Fruit fly (Drosophila melanogaster) whole organism, embryonic: ENCODE measurements around the gene Decay.
A peak's percentile ranks its signal among the peaks of the same experiment; 100 is the strongest.

Experiments used
- Abd-B ChIP-seq: fragments of 200-800 bp; sonication (Bioruptor generic); optimal IDR thresholded peaks from 2 replicates; lab custom pipeline; 2018; ENCODE audit warnings: missing biosample characterization, mild to moderate bottlenecking, missing genetic modification characterization, moderate library complexity
- CG10431 ChIP-seq: fragments of 200-800 bp; sonication (Bioruptor generic); optimal IDR thresholded peaks from 3 replicates; lab custom pipeline; 2018; ENCODE audit warnings: missing biosample characterization, mild to moderate bottlenecking, missing genetic modification characterization
- CG11085 ChIP-seq: fragments of 200-800 bp; sonication (Bioruptor generic); IDR thresholded peaks from 2 replicates; pipeline ENCODE4 v1.3.6; 2022; ENCODE audit warnings: missing biosample characterization, missing genetic modification characterization
- CG11247 ChIP-seq: fragments of 200-800 bp; sonication (Bioruptor generic); IDR thresholded peaks from 2 replicates; pipeline ENCODE4 v1.3.6; 2022; ENCODE audit warnings: missing biosample characterization, missing genetic modification characterization
- CG12236 ChIP-seq: fragments of 200-800 bp; sonication (Bioruptor generic); optimal IDR thresholded peaks from 2 replicates; lab custom pipeline; 2016; ENCODE audit warnings: missing biosample characterization, missing genetic modification characterization
- CG14441 ChIP-seq: fragments of 200-800 bp; sonication (Bioruptor generic); IDR thresholded peaks from 2 replicates; pipeline ENCODE4 v1.3.6; 2022; ENCODE audit warnings: missing biosample characterization, missing genetic modification characterization
- CG14860 ChIP-seq: fragments of 200-800 bp; sonication (Bioruptor generic); IDR thresholded peaks from 3 replicates; pipeline ENCODE4 v1.3.6; 2022; ENCODE audit warnings: missing biosample characterization, missing genetic modification characterization; ENCODE audit not compliant: partially characterized antibody
- CG1602 ChIP-seq: fragments of 200-800 bp; sonication (Bioruptor generic); optimal IDR thresholded peaks from 3 replicates; lab custom pipeline; 2016; ENCODE audit warnings: missing biosample characterization, missing genetic modification characterization
- CG1647 ChIP-seq: fragments of 200-800 bp; sonication (Bioruptor generic); optimal IDR thresholded peaks from 3 replicates; lab custom pipeline; 2016; ENCODE audit warnings: missing biosample characterization, missing genetic modification characterization
- CG17359 ChIP-seq: fragments of 200-800 bp; sonication (Bioruptor generic); optimal IDR thresholded peaks from 3 replicates; lab custom pipeline; 2018; ENCODE audit warnings: missing biosample characterization, mild to moderate bottlenecking, missing genetic modification characterization, moderate library complexity
- CG18599 ChIP-seq: fragments of 200-800 bp; sonication (Bioruptor generic); optimal IDR thresholded peaks from 3 replicates; lab custom pipeline; 2017; ENCODE audit warnings: missing biosample characterization, missing genetic modification characterization, mild to moderate bottlenecking, moderate library complexity, missing genetic modification reagents
- CG2120 ChIP-seq: fragments of 200-800 bp; sonication (Bioruptor generic); optimal IDR thresholded peaks from 3 replicates; lab custom pipeline; 2016; ENCODE audit warnings: missing biosample characterization, missing genetic modification characterization
- CG30020 ChIP-seq: fragments of 200-800 bp; optimal IDR thresholded peaks from 2 replicates; lab custom pipeline; 2019; ENCODE audit warnings: missing biosample characterization, mild to moderate bottlenecking, missing genetic modification characterization, moderate library complexity
- CG30403 ChIP-seq: fragments of 200-800 bp; sonication (Bioruptor generic); optimal IDR thresholded peaks from 3 replicates; lab custom pipeline; 2016; ENCODE audit warnings: missing biosample characterization, missing genetic modification characterization
- CG31224 ChIP-seq: fragments of 200-800 bp; sonication (Bioruptor generic); IDR thresholded peaks from 2 replicates; pipeline ENCODE4 v1.3.6; 2022; ENCODE audit warnings: missing biosample characterization, missing genetic modification characterization
- CG33213 ChIP-seq: fragments of 200-800 bp; sonication (Bioruptor generic); optimal IDR thresholded peaks from 3 replicates; lab custom pipeline; 2016; ENCODE audit warnings: missing biosample characterization, missing genetic modification characterization
- CG34422 ChIP-seq: fragments of 200-800 bp; sonication (Bioruptor generic); IDR thresholded peaks from 3 replicates; pipeline ENCODE4 v1.3.6; 2022; ENCODE audit warnings: missing biosample characterization, missing genetic modification characterization
- CG3847 ChIP-seq: fragments of 200-800 bp; sonication (Bioruptor generic); IDR thresholded peaks from 2 replicates; pipeline ENCODE4 v1.3.6; 2022; ENCODE audit warnings: missing biosample characterization, missing genetic modification characterization
- CG42726 ChIP-seq: fragments of 200-800 bp; sonication (Bioruptor generic); IDR thresholded peaks from 2 replicates; pipeline ENCODE4 v1.3.6; 2022; ENCODE audit warnings: missing biosample characterization, missing genetic modification characterization; ENCODE audit not compliant: partially characterized antibody
- CG7963 ChIP-seq: fragments of 200-800 bp; sonication (Bioruptor generic); IDR thresholded peaks from 3 replicates; pipeline ENCODE4 v1.3.6; 2022; ENCODE audit warnings: missing biosample characterization, missing genetic modification characterization; ENCODE audit not compliant: partially characterized antibody
- CHES-1-like ChIP-seq: fragments of 200-800 bp; sonication (Bioruptor generic); optimal IDR thresholded peaks from 2 replicates; lab custom pipeline; 2016; ENCODE audit warnings: missing biosample characterization, missing genetic modification characterization
- Deaf1 ChIP-seq: fragments of 200-800 bp; optimal IDR thresholded peaks from 3 replicates; lab custom pipeline; 2019; ENCODE audit warnings: missing biosample characterization, mild to moderate bottlenecking, missing genetic modification characterization, moderate library complexity
- Dip3 ChIP-seq: fragments of 200-800 bp; sonication (Bioruptor generic); optimal IDR thresholded peaks from 3 replicates; lab custom pipeline; 2016; ENCODE audit warnings: missing biosample characterization, missing genetic modification characterization
- Dll ChIP-seq: fragments of 200-800 bp; sonication (Bioruptor generic); IDR thresholded peaks from 4 replicates; pipeline ENCODE4 v1.3.6; 2022; ENCODE audit warnings: missing biosample characterization, missing genetic modification characterization; ENCODE audit not compliant: partially characterized antibody
- HLH3B ChIP-seq: fragments of 200-800 bp; sonication (Bioruptor generic); IDR thresholded peaks from 2 replicates; pipeline ENCODE4 v1.3.6; 2022; ENCODE audit warnings: missing biosample characterization, missing genetic modification characterization
- Hmr ChIP-seq: fragments of 200-800 bp; sonication (Bioruptor generic); optimal IDR thresholded peaks from 3 replicates; lab custom pipeline; 2017; ENCODE audit warnings: mild to moderate bottlenecking, missing biosample characterization, missing genetic modification reagents, missing genetic modification characterization
- Hsf ChIP-seq: fragments of 200-800 bp; sonication (Bioruptor generic); optimal IDR thresholded peaks from 3 replicates; lab custom pipeline; 2016; ENCODE audit warnings: missing biosample characterization, missing genetic modification characterization
- Lpt ChIP-seq: fragments of >200 bp; optimal IDR thresholded peaks from 2 replicates; lab custom pipeline; 2018; ENCODE audit warnings: missing biosample characterization, missing genetic modification characterization
- MBD-R2 ChIP-seq: fragments of 200-800 bp; sonication (Bioruptor generic); IDR thresholded peaks from 2 replicates; pipeline ENCODE4 v1.3.6; 2022; ENCODE audit warnings: missing biosample characterization, missing genetic modification characterization
- MTF-1 ChIP-seq: fragments of 200-800 bp; sonication (Bioruptor generic); optimal IDR thresholded peaks from 2 replicates; lab custom pipeline; 2018; ENCODE audit warnings: missing biosample characterization, mild to moderate bottlenecking, missing genetic modification characterization, borderline replicate concordance
- Max ChIP-seq: fragments of 200-800 bp; sonication (Bioruptor generic); optimal IDR thresholded peaks from 2 replicates; lab custom pipeline; 2016; ENCODE audit warnings: missing biosample characterization, mild to moderate bottlenecking, missing genetic modification characterization
- Myb ChIP-seq: fragments of 200-800 bp; sonication (Bioruptor generic); optimal IDR thresholded peaks from 2 replicates; lab custom pipeline; 2016; ENCODE audit warnings: missing biosample characterization, missing genetic modification characterization
- Pdp1 ChIP-seq, 2 experiments: fragments of 200-800 bp; sonication (Bioruptor generic); optimal IDR thresholded peaks; 3 replicates each; lab custom pipeline; 2016; ENCODE audit warnings: missing biosample characterization in 2 of 2, missing genetic modification characterization in 2 of 2, mild to moderate bottlenecking in 1 of 2, moderate library complexity in 1 of 2
- Sin3A ChIP-seq: fragments of >200 bp; optimal IDR thresholded peaks from 2 replicates; lab custom pipeline; 2018
- Six4 ChIP-seq: fragments of 200-800 bp; sonication (Bioruptor generic); optimal IDR thresholded peaks from 2 replicates; lab custom pipeline; 2016; ENCODE audit warnings: missing biosample characterization, missing genetic modification characterization
- Taf1 ChIP-seq: fragments of 200-800 bp; sonication (Bioruptor generic); IDR thresholded peaks from 2 replicates; pipeline ENCODE4 v1.3.6; 2022; ENCODE audit warnings: missing biosample characterization, missing genetic modification characterization
- Tbp ChIP-seq: fragments of >200 bp; optimal IDR thresholded peaks from 2 replicates; lab custom pipeline; 2018; ENCODE audit warnings: missing biosample characterization, missing genetic modification characterization
- Usf ChIP-seq: fragments of 200-800 bp; sonication (Bioruptor generic); optimal IDR thresholded peaks from 2 replicates; lab custom pipeline; 2017; ENCODE audit warnings: missing genotype, missing biosample characterization, missing genetic modification characterization
- ato ChIP-seq: fragments of 200-800 bp; sonication (Bioruptor generic); IDR thresholded peaks from 2 replicates; pipeline ENCODE4 v1.3.6; 2022; ENCODE audit warnings: missing biosample characterization, missing genetic modification characterization; ENCODE audit not compliant: partially characterized antibody
- btn ChIP-seq: fragments of 200-800 bp; sonication (Bioruptor generic); optimal IDR thresholded peaks from 2 replicates; lab custom pipeline; 2016; ENCODE audit warnings: missing biosample characterization, missing genetic modification characterization
- cad ChIP-seq: fragments of >200 bp; optimal IDR thresholded peaks from 2 replicates; lab custom pipeline; 2017; ENCODE audit warnings: missing biosample characterization, missing genetic modification characterization
- dysf ChIP-seq: fragments of 200-800 bp; sonication (Bioruptor generic); IDR thresholded peaks from 3 replicates; pipeline ENCODE4 v1.3.6; 2022; ENCODE audit warnings: missing biosample characterization, missing genetic modification characterization
- fd3F ChIP-seq: fragments of 200-800 bp; sonication (Bioruptor generic); optimal IDR thresholded peaks from 2 replicates; lab custom pipeline; 2018; ENCODE audit warnings: missing biosample characterization, mild to moderate bottlenecking, missing genetic modification characterization, moderate library complexity
- her ChIP-seq: fragments of 200-800 bp; sonication (Bioruptor generic); optimal IDR thresholded peaks from 2 replicates; lab custom pipeline; 2016; ENCODE audit warnings: missing biosample characterization, missing genetic modification characterization
- ind ChIP-seq: fragments of 200-800 bp; sonication (Bioruptor generic); optimal IDR thresholded peaks from 3 replicates; lab custom pipeline; 2016; ENCODE audit warnings: missing biosample characterization, missing genetic modification characterization
- luna ChIP-seq: fragments of 200-800 bp; sonication (Bioruptor generic); optimal IDR thresholded peaks from 2 replicates; lab custom pipeline; 2016; ENCODE audit warnings: missing biosample characterization, missing genetic modification characterization
- nerfin-1 ChIP-seq: fragments of 200-800 bp; sonication (Bioruptor generic); optimal IDR thresholded peaks from 3 replicates; lab custom pipeline; 2019; ENCODE audit warnings: missing biosample characterization, mild to moderate bottlenecking, missing genetic modification characterization, moderate library complexity
- p53 ChIP-seq: fragments of 200-800 bp; sonication (Bioruptor generic); optimal IDR thresholded peaks from 2 replicates; lab custom pipeline; 2016; ENCODE audit warnings: missing biosample characterization, missing genetic modification characterization
- schlank ChIP-seq: fragments of 200-800 bp; sonication (Bioruptor generic); optimal IDR thresholded peaks from 2 replicates; lab custom pipeline; 2018; ENCODE audit warnings: missing biosample characterization, mild to moderate bottlenecking, missing genetic modification characterization
- trh ChIP-seq: fragments of 200-800 bp; sonication (Bioruptor generic); optimal IDR thresholded peaks from 2 replicates; lab custom pipeline; 2016; ENCODE audit warnings: missing biosample characterization, missing genetic modification characterization
- twi ChIP-seq: fragments of 200-800 bp; optimal IDR thresholded peaks from 2 replicates; lab custom pipeline; 2019; ENCODE audit warnings: missing biosample characterization, mild to moderate bottlenecking, missing genetic modification characterization, moderate library complexity
- zen ChIP-seq: fragments of 200-800 bp; sonication (Bioruptor generic); optimal IDR thresholded peaks from 3 replicates; lab custom pipeline; 2018; ENCODE audit warnings: missing biosample characterization, mild to moderate bottlenecking, missing genetic modification characterization, moderate library complexity

Decay gene

DNA sequence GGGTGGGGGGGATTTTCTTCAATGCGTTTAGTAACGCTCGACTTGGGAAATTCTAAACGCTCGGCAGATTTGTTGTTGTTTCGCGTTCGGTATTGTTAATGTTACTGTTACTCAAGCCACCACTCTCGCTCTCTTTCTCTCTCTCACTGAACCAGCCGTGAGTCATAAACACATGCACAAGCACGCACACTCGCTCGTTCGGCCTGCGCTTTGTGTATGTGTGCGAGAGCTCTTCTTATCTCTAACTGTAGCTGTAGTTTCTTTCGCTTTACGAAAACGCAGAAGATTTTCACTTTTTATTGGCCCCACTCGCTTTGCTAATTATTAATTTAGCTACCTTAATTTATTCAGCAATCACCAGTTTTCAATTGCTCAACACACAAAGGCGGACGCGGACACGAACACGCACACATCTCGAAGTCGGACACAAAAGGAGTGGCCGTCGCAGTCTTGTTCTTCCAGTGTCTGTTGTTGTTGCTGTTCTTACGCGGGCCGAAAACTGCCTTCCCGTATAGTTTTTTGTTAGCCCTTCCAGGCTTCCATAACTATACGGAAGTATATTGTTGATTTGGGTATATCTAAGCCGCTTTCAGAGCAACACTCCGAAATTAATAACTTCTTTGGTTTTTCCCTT is 47.8 kb downstream of the Decay start (continued):
- peak in 1 of 2 experiments; percentile 56 for TF ChIP-seq Pdp1 (GFP tag; optimal IDR thresholded peaks at IDR 0.05; lab: Kevin White, UChicago)
- TF ChIP-seq Tbp (GFP tag; lab: Kevin White, UChicago) = no peak
- TF ChIP-seq CG34422 = no peak
- TF ChIP-seq Hmr = no peak
- no peak for TF ChIP-seq CG17359 (tag; lab: Kevin White, UChicago)
- no peak for TF ChIP-seq ato (GFP tag; lab: Robert Waterston, UW)
- TF ChIP-seq twi (tag; lab: Kevin White, UChicago) = no peak
- TF ChIP-seq Myb = no peak
- TF ChIP-seq CG10431 (GFP tag; lab: Kevin White, UChicago) = no peak
- TF ChIP-seq CG14441 = no peak
- TF ChIP-seq CG7963 (GFP tag; lab: Robert Waterston, UW) = no peak
- TF ChIP-seq Abd-B (GFP tag; lab: Kevin White, UChicago) = no peak
- no peak for TF ChIP-seq CG31224 (GFP tag; lab: Robert Waterston, UW)
- TF ChIP-seq CG42726 (GFP tag; lab: Robert Waterston, UW) = no peak
- no peak for TF ChIP-seq fd3F
- no peak for TF ChIP-seq CG3847 (GFP tag; lab: Robert Waterston, UW)
- no peak for TF ChIP-seq Dip3 (GFP tag; lab: Kevin White, UChicago)
- TF ChIP-seq dysf (GFP tag; lab: Robert Waterston, UW) = no peak
- peak; percentile 34; the same call in 1 of the 4 replicates for TF ChIP-seq Dll
- no peak for TF ChIP-seq CHES-1-like
- peak; percentile 53 for TF ChIP-seq Deaf1
- no peak for TF ChIP-seq CG11085 (GFP tag; lab: Robert Waterston, UW)
- peak; percentile 76 for TF ChIP-seq p53
- no peak for TF ChIP-seq CG33213
- TF ChIP-seq Usf (GFP tag; lab: Kevin White, UChicago) = no peak
- no peak for TF ChIP-seq Lpt
- peak; percentile 79 for TF ChIP-seq cad
- TF ChIP-seq btn = no peak
- no peak for TF ChIP-seq CG2120 (GFP tag; lab: Kevin White, UChicago)
- no peak for TF ChIP-seq Taf1 (GFP tag; lab: Robert Waterston, UW)
- TF ChIP-seq nerfin-1 (tag; lab: Kevin White, UChicago) = no peak
- TF ChIP-seq Six4 (GFP tag; lab: Kevin White, UChicago) = no peak
- TF ChIP-seq zen (tag; lab: Kevin White, UChicago) = no peak
- no peak for TF ChIP-seq CG1647 (GFP tag; lab: Kevin White, UChicago)
- TF ChIP-seq CG11247 (GFP tag; lab: Robert Waterston, UW) = no peak
- TF ChIP-seq CG30403 (GFP tag; lab: Kevin White, UChicago) = no peak
- TF ChIP-seq luna (GFP tag; lab: Kevin White, UChicago) = no peak
- no peak for TF ChIP-seq ind (GFP tag; lab: Kevin White, UChicago)
- TF ChIP-seq MTF-1 (GFP tag; lab: Kevin White, UChicago) = no peak
- no peak for TF ChIP-seq CG12236
- no peak for TF ChIP-seq CG18599 (GFP tag; lab: Kevin White, UChicago)
- no peak for TF ChIP-seq MBD-R2
- TF ChIP-seq schlank (tag; lab: Kevin White, UChicago) = no peak
- no peak for TF ChIP-seq Hsf
- TF ChIP-seq HLH3B (GFP tag; lab: Robert Waterston, UW) = no peak
- TF ChIP-seq CG14860 = no peak
- TF ChIP-seq CG30020 (tag; lab: Kevin White, UChicago) = no peak
- no peak for TF ChIP-seq her (GFP tag; lab: Kevin White, UChicago)
- no peak for TF ChIP-seq CG1602
- peak; percentile 31 for TF ChIP-seq Sin3A (lab: Kevin White, UChicago)
- no peak for TF ChIP-seq Max (GFP tag; lab: Kevin White, UChicago)
- TF ChIP-seq trh (GFP tag; lab: Kevin White, UChicago) = no peak
